Fruit fly (Drosophila melanogaster) whole organism, wandering third instar larva: ENCODE data around the gene CG44153.

ENCODE experiments used
- HLH106 ChIP-seq: fragments of 200-800 bp; optimal IDR thresholded peaks from 3 replicates; lab custom pipeline; 2019; ENCODE audit warnings: missing biosample characterization, mild to moderate bottlenecking, missing genetic modification characterization, moderate library complexity
- Hr78 ChIP-seq: fragments of >200 bp; optimal IDR thresholded peaks from 2 replicates; lab custom pipeline; 2017; ENCODE audit warnings: missing biosample characterization, missing genetic modification characterization
- Myc ChIP-seq: fragments of >200 bp; optimal IDR thresholded peaks from 2 replicates; lab custom pipeline; 2017
- dsf ChIP-seq: sonication (Bioruptor generic); optimal IDR thresholded peaks from 2 replicates; lab custom pipeline; 2016; ENCODE audit warnings: missing biosample characterization, missing genetic modification characterization, borderline replicate concordance
- usp ChIP-seq: fragments of >200 bp; optimal IDR thresholded peaks from 2 replicates; lab custom pipeline; 2017; ENCODE audit warnings: missing biosample characterization, missing genetic modification characterization

dm6 chr2L:10198911-10199310 is 18.9 kb upstream of the CG44153 start, which contains the start of gene Sur:
- TF ChIP-seq Myc (lab: Kevin White, UChicago), result no peak
- TF ChIP-seq Hr78 (GFP tag; lab: Kevin White, UChicago), result no peak
- no peak for TF ChIP-seq usp (GFP tag; lab: Kevin White, UChicago)
- no peak for TF ChIP-seq dsf (GFP tag; lab: Kevin White, UChicago)
- TF ChIP-seq HLH106, result no peak
